Worm (Caenorhabditis elegans) whole organism, young adult: ENCODE data around the gene wrt-3.

ENCODE experiments used
- B0019.2 ChIP-seq: fragments of 200-800 bp; sonication (Bioruptor generic); conservative IDR thresholded peaks from 2 replicates; pipeline ENCODE4 v1.3.6; 2022; ENCODE audit warnings: missing genetic modification reagents, missing genetic modification characterization, missing compliant biosample characterization
- C06A6.2 ChIP-seq: fragments of 200-800 bp; sonication (Bioruptor generic); conservative IDR thresholded peaks from 2 replicates; pipeline ENCODE4 v1.3.6; 2022; ENCODE audit warnings: missing genetic modification characterization, missing compliant biosample characterization
- D2030.7 ChIP-seq: fragments of 200-800 bp; sonication (Bioruptor generic); IDR thresholded peaks from 2 replicates; pipeline ENCODE4 v1.3.6; 2022; ENCODE audit warnings: missing genetic modification reagents, missing genetic modification characterization, missing compliant biosample characterization
- F33H1.4 ChIP-seq: fragments of 200-800 bp; sonication (Bioruptor generic); IDR thresholded peaks from 2 replicates; pipeline ENCODE4 v1.3.6; 2022; ENCODE audit warnings: missing genetic modification reagents, missing genetic modification characterization, missing compliant biosample characterization
- F55B11.4 ChIP-seq: sonication (generic microtip); optimal IDR thresholded peaks from 2 replicates; lab custom pipeline; 2016; ENCODE audit warnings: missing compliant biosample characterization, missing genetic modification characterization, borderline replicate concordance; ENCODE audit not compliant: insufficient read depth
- F57A8.1 ChIP-seq: fragments of 200-800 bp; sonication (Bioruptor generic); optimal IDR thresholded peaks from 2 replicates; lab custom pipeline; 2018; ENCODE audit warnings: mild to moderate bottlenecking, missing genetic modification characterization, moderate library complexity, missing compliant biosample characterization
- F57C9.4 ChIP-seq: sonication (generic microtip); optimal IDR thresholded peaks from 2 replicates; lab custom pipeline; 2017; ENCODE audit warnings: mild to moderate bottlenecking, missing genetic modification characterization, missing compliant biosample characterization
- T26A5.8 ChIP-seq: sonication (generic microtip); optimal IDR thresholded peaks from 2 replicates; lab custom pipeline; 2016; ENCODE audit warnings: missing genetic modification characterization, missing compliant biosample characterization
- akir-1 ChIP-seq: fragments of 200-800 bp; sonication (Bioruptor generic); optimal IDR thresholded peaks from 2 replicates; lab custom pipeline; 2018; ENCODE audit warnings: mild to moderate bottlenecking, missing genetic modification characterization, moderate library complexity, missing compliant biosample characterization
- aptf-3 ChIP-seq: fragments of 200-800 bp; sonication (Bioruptor generic); IDR thresholded peaks from 2 replicates; pipeline ENCODE4 v1.3.6; 2022; ENCODE audit warnings: missing genetic modification characterization, missing compliant biosample characterization
- attf-5 ChIP-seq: fragments of 200-800 bp; sonication (Bioruptor generic); optimal IDR thresholded peaks from 2 replicates; lab custom pipeline; 2018; ENCODE audit warnings: mild to moderate bottlenecking, missing genetic modification characterization, missing compliant biosample characterization
- attf-6 ChIP-seq: fragments of 200-800 bp; sonication (Bioruptor generic); IDR thresholded peaks from 2 replicates; pipeline ENCODE4 v1.3.6; 2022; ENCODE audit warnings: missing genetic modification reagents, missing genetic modification characterization, missing compliant biosample characterization
- bed-2 ChIP-seq: fragments of 200-800 bp; sonication (Bioruptor generic); IDR thresholded peaks from 2 replicates; pipeline ENCODE4 v1.3.6; 2022; ENCODE audit warnings: missing genetic modification reagents, missing genetic modification characterization, missing compliant biosample characterization
- ccch-3 ChIP-seq: fragments of 200-800 bp; sonication (Bioruptor generic); optimal IDR thresholded peaks from 2 replicates; lab custom pipeline; 2018; ENCODE audit warnings: mild to moderate bottlenecking, missing genetic modification characterization, missing compliant biosample characterization
- cebp-1 ChIP-seq, 2 experiments: fragments of 200-800 bp in 1 of 2; sonication (Bioruptor generic) in 1 of 2; sonication (generic microtip) in 1 of 2; IDR thresholded peaks in 1 of 2; optimal IDR thresholded peaks in 1 of 2; 2 replicates each; pipeline versions ENCODE4 v1.3.6 to Lab custom; 2017 to 2022; ENCODE audit warnings: missing compliant biosample characterization in 2 of 2, missing genetic modification characterization in 2 of 2, mild to moderate bottlenecking in 1 of 2, missing genetic modification reagents in 1 of 2, moderate library complexity in 1 of 2
- ceh-27 ChIP-seq: fragments of 200-800 bp; sonication (Bioruptor generic); optimal IDR thresholded peaks from 2 replicates; lab custom pipeline; 2018; ENCODE audit warnings: mild to moderate bottlenecking, missing genetic modification characterization, moderate library complexity, missing compliant biosample characterization
- ceh-40 ChIP-seq: fragments of 200-800 bp; sonication (Bioruptor generic); IDR thresholded peaks from 2 replicates; pipeline ENCODE4 v1.3.6; 2022; ENCODE audit warnings: missing genetic modification characterization, missing compliant biosample characterization
- ceh-79 ChIP-seq: sonication (generic microtip); optimal IDR thresholded peaks from 2 replicates; lab custom pipeline; 2017; ENCODE audit warnings: mild to moderate bottlenecking, missing genetic modification characterization, missing compliant biosample characterization
- egl-18 ChIP-seq: fragments of 200-800 bp; sonication (Bioruptor generic); IDR thresholded peaks from 2 replicates; pipeline ENCODE4 v1.3.6; 2022; ENCODE audit warnings: missing genetic modification reagents, missing genetic modification characterization, missing compliant biosample characterization
- ets-4 ChIP-seq: fragments of 200-800 bp; sonication (Bioruptor generic); optimal IDR thresholded peaks from 2 replicates; lab custom pipeline; 2018; ENCODE audit warnings: mild to moderate bottlenecking, missing genetic modification characterization, missing compliant biosample characterization
- him-1 ChIP-seq: sonication (generic microtip); optimal IDR thresholded peaks from 2 replicates; lab custom pipeline; 2016; ENCODE audit warnings: missing genotype, missing genetic modification reagents, missing genetic modification characterization, missing compliant biosample characterization
- hlh-26 ChIP-seq: fragments of 200-800 bp; sonication (Bioruptor generic); conservative IDR thresholded peaks from 2 replicates; pipeline ENCODE4 v1.3.6; 2022; ENCODE audit warnings: missing genetic modification reagents, missing genetic modification characterization, missing compliant biosample characterization
- hmg-1.2 ChIP-seq: fragments of 200-800 bp; sonication (Bioruptor generic); IDR thresholded peaks from 2 replicates; pipeline ENCODE4 v1.3.6; 2022; ENCODE audit warnings: missing genetic modification reagents, missing genetic modification characterization, missing compliant biosample characterization
- hsf-1 ChIP-seq: fragments of 200-800 bp; sonication (Bioruptor generic); IDR thresholded peaks from 2 replicates; pipeline ENCODE4 v1.3.6; 2022; ENCODE audit warnings: missing genetic modification reagents, missing genetic modification characterization, missing compliant biosample characterization
- lin-26 ChIP-seq: fragments of 200-800 bp; sonication (Bioruptor generic); IDR thresholded peaks from 2 replicates; pipeline ENCODE4 v1.3.6; 2022; ENCODE audit warnings: missing genetic modification reagents, missing genetic modification characterization, missing compliant biosample characterization
- lir-1 ChIP-seq: fragments of 200-800 bp; sonication (Bioruptor generic); conservative IDR thresholded peaks from 2 replicates; pipeline ENCODE4 v1.3.6; 2022; ENCODE audit warnings: missing genetic modification reagents, missing genetic modification characterization, missing compliant biosample characterization
- madf-3 ChIP-seq: fragments of 200-800 bp; sonication (Bioruptor generic); IDR thresholded peaks from 2 replicates; pipeline ENCODE4 v1.3.6; 2022; ENCODE audit warnings: missing genetic modification reagents, missing genetic modification characterization, missing compliant biosample characterization
- mcd-1 ChIP-seq: fragments of 200-800 bp; sonication (Bioruptor generic); IDR thresholded peaks from 2 replicates; pipeline ENCODE4 v1.3.6; 2022; ENCODE audit warnings: missing genetic modification reagents, missing genetic modification characterization, missing compliant biosample characterization
- mel-28 ChIP-seq: sonication (generic microtip); optimal IDR thresholded peaks from 2 replicates; lab custom pipeline; 2016; ENCODE audit warnings: borderline replicate concordance, mild to moderate bottlenecking, missing genetic modification characterization, missing compliant biosample characterization
- nfya-1 ChIP-seq: sonication (generic microtip); optimal IDR thresholded peaks from 2 replicates; lab custom pipeline; 2017; ENCODE audit warnings: antibody characterized with exemption, missing compliant biosample characterization, missing genetic modification characterization, borderline replicate concordance; ENCODE audit not compliant: insufficient read depth
- nfyb-1 ChIP-seq: fragments of 200-800 bp; sonication (Bioruptor generic); IDR thresholded peaks from 2 replicates; pipeline ENCODE4 v1.3.6; 2022; ENCODE audit warnings: missing genetic modification reagents, missing genetic modification characterization, missing compliant biosample characterization
- nhr-80 ChIP-seq: sonication (generic microtip); optimal IDR thresholded peaks from 2 replicates; lab custom pipeline; 2016; ENCODE audit warnings: missing genetic modification characterization, missing compliant biosample characterization
- rpc-1 ChIP-seq, 2 experiments: fragments of 150-350 bp in 1 of 2; sonication (generic microtip) in 1 of 2; optimal IDR thresholded peaks; 2 replicates each; lab custom pipeline; 2014 to 2018; ENCODE audit warnings: missing biosample characterization in 1 of 2, missing genetic modification characterization in 1 of 2, missing genetic modification reagents in 1 of 2, missing genotype in 1 of 2
- snpc-1.1 ChIP-seq: sonication (generic microtip); optimal IDR thresholded peaks from 2 replicates; lab custom pipeline; 2017; ENCODE audit warnings: missing genetic modification characterization, mild to moderate bottlenecking, missing compliant biosample characterization, antibody characterized with exemption, moderate library complexity, missing genotype, missing genetic modification reagents; ENCODE audit not compliant: insufficient read depth
- snpc-1.3 ChIP-seq: sonication (generic microtip); optimal IDR thresholded peaks from 2 replicates; lab custom pipeline; 2017; ENCODE audit warnings: missing genetic modification characterization, mild to moderate bottlenecking, missing compliant biosample characterization, antibody characterized with exemption, moderate library complexity, missing genotype, missing genetic modification reagents; ENCODE audit not compliant: insufficient read depth
- snpc-3.4 ChIP-seq: sonication (generic microtip); optimal IDR thresholded peaks from 2 replicates; lab custom pipeline; 2017; ENCODE audit warnings: missing genetic modification characterization, mild to moderate bottlenecking, missing compliant biosample characterization, antibody characterized with exemption, moderate library complexity, missing genotype, missing genetic modification reagents
- snpc-4 ChIP-seq, 5 experiments: fragments of 150-350 bp in 1 of 5; sonication (generic microtip) in 4 of 5; optimal IDR thresholded peaks; 2 replicates each; lab custom pipeline; 2014 to 2018; ENCODE audit warnings: missing genetic modification characterization in 5 of 5, missing biosample characterization in 3 of 5, antibody characterized with exemption in 2 of 5, mild to moderate bottlenecking in 2 of 5, missing compliant biosample characterization in 2 of 5, missing genotype in 2 of 5, moderate library complexity in 2 of 5, missing genetic modification reagents in 1 of 5
- tbp1 ChIP-seq: fragments of 200-800 bp; sonication (Bioruptor generic); optimal IDR thresholded peaks from 2 replicates; lab custom pipeline; 2018; ENCODE audit warnings: mild to moderate bottlenecking, missing genetic modification characterization, missing compliant biosample characterization
- unc-62 ChIP-seq: fragments of 150-350 bp; optimal IDR thresholded peaks from 2 replicates; lab custom pipeline; 2014; ENCODE audit warnings: missing biosample characterization, missing genetic modification reagents, missing genetic modification characterization
- xnd-1 ChIP-seq: sonication (generic microtip); optimal IDR thresholded peaks from 2 replicates; lab custom pipeline; 2016; ENCODE audit warnings: missing genotype, missing genetic modification reagents, missing genetic modification characterization, missing compliant biosample characterization
- ztf-18 ChIP-seq: sonication (generic microtip); optimal IDR thresholded peaks from 2 replicates; lab custom pipeline; 2016; ENCODE audit warnings: missing genotype, mild to moderate bottlenecking, missing genetic modification characterization, missing compliant biosample characterization
- ztf-3 ChIP-seq: fragments of 200-800 bp; sonication (Bioruptor generic); optimal IDR thresholded peaks from 2 replicates; lab custom pipeline; 2018; ENCODE audit warnings: mild to moderate bottlenecking, missing genetic modification characterization, missing compliant biosample characterization

Gene wrt-3

DNA sequence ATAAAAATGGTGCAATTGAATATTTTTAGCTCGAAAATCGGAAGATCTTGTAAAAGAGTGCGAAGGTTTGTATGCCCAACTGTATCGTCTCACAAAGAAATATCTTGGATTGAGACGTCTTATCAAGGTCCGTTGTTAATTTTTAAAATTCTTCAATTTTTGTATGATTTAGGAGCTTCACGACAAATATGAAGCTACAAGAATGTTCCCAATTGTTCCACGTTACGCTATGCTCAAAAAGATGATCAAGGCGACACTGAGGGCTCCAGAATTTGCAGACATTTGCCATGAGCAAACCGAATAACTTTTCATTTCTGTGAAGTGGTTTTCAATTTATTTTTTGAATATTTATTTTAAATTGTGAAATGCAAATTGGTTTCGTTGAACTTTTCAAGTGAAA is 38.5 kb downstream of the wrt-3 start (continued):
- TF ChIP-seq ceh-27 (GFP tag; lab: Kevin White, UChicago) (no peak), ccch-3 (no peak), nfya-1 (tag; lab: Kevin White, UChicago) (no peak), hsf-1 (GFP tag; lab: Robert Waterston, UW) (peak; percentile 49; the same call in 1 of the 2 replicates), snpc-4 (GFP tag; optimal IDR thresholded peaks at IDR 0.05; lab: Kevin White, UChicago) (no peak), snpc-4 (tag; optimal IDR thresholded peaks at IDR 0.05; lab: Kevin White, UChicago) (peak in 2 of 4 experiments; percentile 68 to 84), akir-1 (GFP tag; lab: Kevin White, UChicago) (no peak), snpc-1.1 (tag; lab: Kevin White, UChicago) (peak; percentile 41), unc-62 (GFP tag; lab: Kevin White, UChicago) (no peak), F55B11.4 (tag; lab: Kevin White, UChicago) (no peak), mcd-1 (no peak), hmg-1.2 (peak; percentile 30; the same call in 1 of the 2 replicates), madf-3 (GFP tag; lab: Robert Waterston, UW) (peak; percentile 80), attf-5 (GFP tag; lab: Kevin White, UChicago) (no peak), him-1 (tag; lab: Kevin White, UChicago) (peak; percentile 62), ceh-40 (GFP tag; lab: Robert Waterston, UW) (no peak), F33H1.4 (GFP tag; lab: Robert Waterston, UW) (no peak), lir-1 (GFP tag; lab: Robert Waterston, UW) (no peak), hlh-26 (no peak), ceh-79 (tag; lab: Kevin White, UChicago) (no peak), B0019.2 (GFP tag; lab: Robert Waterston, UW) (no peak), aptf-3 (GFP tag; lab: Robert Waterston, UW) (no peak), tbp1 (GFP tag; lab: Kevin White, UChicago) (no peak), cebp-1 (GFP tag; IDR thresholded peaks at IDR 0.05; lab: Robert Waterston, UW) (no peak), cebp-1 (tag; optimal IDR thresholded peaks at IDR 0.05; lab: Kevin White, UChicago) (peak; percentile 34), mel-28 (tag; lab: Kevin White, UChicago) (no peak), xnd-1 (tag; lab: Kevin White, UChicago) (no peak), nhr-80 (tag; lab: Kevin White, UChicago) (peak; percentile 22), T26A5.8 (tag; lab: Kevin White, UChicago) (no peak), egl-18 (GFP tag; lab: Robert Waterston, UW) (no peak), D2030.7 (no peak), rpc-1 (optimal IDR thresholded peaks at IDR 0.05; lab: Kevin White, UChicago) (no peak), rpc-1 (tag; optimal IDR thresholded peaks at IDR 0.05; lab: Kevin White, UChicago) (no peak), C06A6.2 (GFP tag; lab: Robert Waterston, UW) (no peak; the same call in 1 of the 2 replicates), snpc-1.3 (tag; lab: Kevin White, UChicago) (peak; percentile 24), lin-26 (peak; percentile 76), snpc-3.4 (tag; lab: Kevin White, UChicago) (peak; percentile 12)

- TF ChIP-seq mcd-1, result no peak
These were observed 44.9 kb downstream of the wrt-3 start for ce11 chrIV:9432327-9432726.

DNA sequence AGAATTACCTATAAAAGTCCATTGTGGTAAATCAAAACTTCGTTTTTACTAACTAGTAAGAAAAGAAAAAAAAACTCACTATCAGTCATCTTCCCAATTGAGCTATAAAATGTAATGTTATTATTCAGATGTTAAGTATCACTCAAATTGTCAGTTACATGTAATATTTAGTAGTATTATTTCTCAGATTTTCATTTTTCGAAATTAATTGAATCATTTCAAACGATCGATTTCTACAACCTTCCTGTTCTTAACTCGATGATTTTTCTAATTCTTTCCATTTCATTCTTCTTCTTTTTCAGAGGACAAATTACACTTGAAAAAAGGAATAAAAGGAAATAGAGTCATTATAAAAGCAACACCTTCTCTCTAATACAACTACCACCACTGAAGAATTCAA is 49.3 kb downstream of the wrt-3 start, which contains the start of gene F59B8.1:
TSS of gene F59B8.1 (plus strand) at position 301 of the 400 bp plus-strand sequence.
- no peak for TF ChIP-seq bed-2 (GFP tag; lab: Robert Waterston, UW)
- no peak for TF ChIP-seq F57C9.4 (tag; lab: Kevin White, UChicago)
- TF ChIP-seq attf-5 (GFP tag; lab: Kevin White, UChicago), result no peak
- TF ChIP-seq D2030.7, result no peak
- TF ChIP-seq attf-6 (GFP tag; lab: Robert Waterston, UW), result no peak
- TF ChIP-seq ztf-18 (tag; lab: Kevin White, UChicago), result no peak
- no peak for TF ChIP-seq F57A8.1 (GFP tag; lab: Kevin White, UChicago)
- TF ChIP-seq rpc-1 (optimal IDR thresholded peaks at IDR 0.05; lab: Kevin White, UChicago), result no peak
- no peak for TF ChIP-seq rpc-1 (tag; optimal IDR thresholded peaks at IDR 0.05; lab: Kevin White, UChicago)
- TF ChIP-seq ets-4 (GFP tag; lab: Kevin White, UChicago), result no peak
- TF ChIP-seq ztf-3 (GFP tag; lab: Kevin White, UChicago), result no peak
- no peak for TF ChIP-seq nfyb-1 (GFP tag; lab: Robert Waterston, UW)
